Fruit fly (Drosophila melanogaster): ENCODE measurements around the gene CG32845.

The CG32845 gene

DNA sequence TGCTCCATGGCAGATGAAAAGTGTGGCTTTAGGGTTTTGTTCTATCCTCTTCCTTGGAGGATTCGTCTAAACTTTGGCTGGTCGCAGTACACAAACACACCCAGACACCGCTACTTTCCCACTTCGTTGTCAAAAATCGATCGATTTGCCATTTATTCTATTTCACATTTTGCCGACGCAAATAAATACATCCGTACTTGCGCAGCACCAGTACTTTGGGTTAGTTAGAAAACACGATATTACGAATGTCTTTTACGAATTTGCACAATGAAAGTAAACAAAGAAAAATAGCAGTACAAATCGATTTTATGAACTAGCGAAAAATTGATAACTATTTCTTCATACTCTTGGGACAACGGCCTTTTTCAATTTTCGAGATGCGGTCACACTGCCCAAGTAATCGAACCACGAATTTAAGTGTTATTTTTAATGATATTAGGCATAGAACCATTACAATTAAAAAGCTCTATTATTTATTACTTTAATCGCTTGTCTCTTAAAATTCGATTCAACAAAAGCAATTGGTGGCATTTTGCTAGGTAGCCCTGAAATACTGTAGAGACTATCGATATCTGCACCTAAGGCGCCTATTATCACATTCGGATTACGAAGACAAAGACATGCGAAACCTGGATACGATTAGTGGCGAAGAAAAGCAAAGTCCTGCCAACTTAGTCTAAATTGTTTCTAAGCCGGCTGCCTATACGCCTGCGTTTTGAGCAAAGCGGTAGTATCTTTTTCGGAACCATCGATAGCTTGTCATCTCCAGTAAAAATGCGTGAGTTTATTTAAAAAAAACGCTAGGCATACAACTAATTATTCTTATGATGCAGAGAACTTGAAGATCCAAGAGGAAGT is 15.3 kb downstream of the CG32845 start, which contains the start of the genes DIP2 and wac:
Gene DIP2 (minus strand): TSS at position 337 of the 858 bp plus-strand sequence.
Gene wac (plus strand): TSS at position 559 of the 858 bp plus-strand sequence.
- TF ChIP-seq CTCF (optimal IDR thresholded peaks at IDR 0.05) = peak in 1 of 2 experiments; percentile 57
- TF ChIP-seq CG8478 (optimal IDR thresholded peaks at IDR 0.05) = no peak

DNA sequence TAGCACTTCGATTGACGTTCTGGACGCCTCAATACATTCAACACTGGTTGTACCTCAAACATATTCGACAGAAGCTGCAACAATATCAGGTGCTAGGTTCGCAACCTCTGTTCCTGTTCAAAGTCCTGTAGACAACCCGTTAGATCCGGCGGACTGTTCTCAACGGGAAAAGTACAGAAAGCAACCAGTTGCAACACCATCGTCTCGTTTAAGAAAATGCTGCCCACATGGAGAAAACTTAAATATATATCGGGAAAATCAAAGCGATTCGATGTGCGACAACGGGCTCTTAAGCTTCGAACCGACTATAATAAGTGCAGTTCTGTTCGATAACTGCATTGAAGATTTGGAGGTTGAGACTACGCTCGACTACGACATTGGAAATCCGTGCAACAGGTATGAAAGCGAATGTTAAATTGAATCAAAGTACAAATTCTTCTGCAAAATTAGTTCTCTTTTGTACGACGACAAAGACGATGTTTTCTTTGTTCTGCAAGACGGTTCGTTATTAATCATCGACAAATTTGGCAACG is 24.9 kb downstream of the CG32845 start:
- TF ChIP-seq CTCF (optimal IDR thresholded peaks at IDR 0.05) (peak in 1 of 2 experiments; percentile 18), CG8478 (optimal IDR thresholded peaks at IDR 0.05) (no peak)

DNA sequence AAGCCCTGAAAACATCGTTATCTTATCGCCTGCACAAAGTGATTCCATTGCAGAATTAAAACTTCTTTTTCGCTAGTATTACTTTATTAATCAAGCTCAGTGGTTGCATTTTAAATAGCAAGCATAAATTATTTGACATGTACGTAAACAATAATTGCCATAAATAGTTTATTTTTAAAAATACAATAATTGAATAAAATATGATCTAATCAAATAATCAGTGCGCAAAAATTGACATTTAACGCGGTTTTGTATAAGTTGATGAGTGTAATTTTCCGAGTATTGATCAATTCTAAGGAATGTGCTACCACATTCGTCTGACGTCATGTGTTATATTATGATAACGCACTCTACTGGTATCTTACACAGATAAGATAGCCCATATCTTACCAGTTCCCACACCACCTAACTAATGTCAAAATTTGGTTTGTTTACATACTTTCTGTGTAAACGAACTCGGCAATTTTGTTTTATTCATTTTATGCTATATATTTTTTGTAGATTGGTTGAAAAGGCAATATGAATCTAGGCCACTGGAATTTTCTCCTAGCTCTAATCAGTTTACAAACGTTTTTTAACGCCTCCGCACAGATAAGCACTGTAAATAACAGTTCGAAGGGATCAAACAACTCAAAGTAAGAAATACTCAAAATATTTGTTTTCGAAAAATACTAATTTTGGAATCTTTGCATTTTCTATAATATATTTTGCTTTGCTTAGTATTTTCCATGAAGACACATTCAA is 25.5 kb downstream of the CG32845 start, which contains the start of gene mthl14:
Gene mthl14 (plus strand): TSS at position 10 of the 744 bp plus-strand sequence.
- no peak for TF ChIP-seq CTCF (optimal IDR thresholded peaks at IDR 0.05)
- TF ChIP-seq CG8478 (optimal IDR thresholded peaks at IDR 0.05) = no peak

DNA sequence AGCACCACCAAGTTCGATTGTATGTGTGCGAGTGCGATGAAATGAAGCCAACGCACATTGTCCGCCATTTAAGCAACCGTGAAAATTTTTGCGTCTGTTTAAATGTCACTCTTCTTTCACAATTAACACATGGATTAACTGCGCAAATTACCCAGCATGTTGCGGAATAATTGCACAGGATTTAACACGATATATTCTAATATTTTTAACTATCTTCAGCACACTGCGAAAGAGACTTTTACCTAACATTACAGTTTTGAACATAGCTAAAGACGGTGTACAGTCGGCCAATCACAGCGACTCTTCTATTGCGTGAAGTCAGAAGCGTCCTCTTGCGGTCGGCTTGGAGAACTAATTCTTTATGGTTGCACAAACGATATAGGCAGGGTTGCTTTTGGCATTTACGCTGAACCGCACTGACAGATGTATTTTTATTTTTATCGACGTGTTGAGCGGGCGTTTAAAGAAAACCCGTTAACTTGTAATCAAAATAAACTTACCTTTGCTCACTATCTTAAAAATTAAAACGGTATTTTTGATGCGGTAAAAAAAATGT is 26.5 kb downstream of the CG32845 start:
- no peak for TF ChIP-seq CG8478 (optimal IDR thresholded peaks at IDR 0.05)
- TF ChIP-seq CTCF (optimal IDR thresholded peaks at IDR 0.05) = peak; percentile 96 to 97

DNA sequence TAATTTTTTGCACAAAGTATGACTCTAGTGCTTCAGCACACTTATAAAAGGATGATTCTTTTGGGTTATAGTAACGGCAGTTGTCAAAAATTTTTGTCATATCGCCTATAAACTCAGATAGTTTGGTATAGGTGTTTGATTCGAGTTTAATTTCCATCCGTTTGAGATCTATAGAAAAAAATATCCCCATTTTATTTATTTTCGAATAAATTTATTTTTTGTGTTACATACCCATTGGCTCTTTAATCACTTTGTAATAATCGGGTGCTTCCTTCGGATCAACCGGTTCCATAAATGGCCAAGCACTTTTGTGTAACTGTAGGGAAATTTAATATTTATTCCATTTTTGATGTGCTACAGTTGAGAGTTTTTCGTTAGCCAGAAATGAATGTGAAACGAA is 38.9 kb downstream of the CG32845 start:
- TF ChIP-seq CTCF (optimal IDR thresholded peaks at IDR 0.05) (no peak), CG8478 (optimal IDR thresholded peaks at IDR 0.05) (no peak)

DNA sequence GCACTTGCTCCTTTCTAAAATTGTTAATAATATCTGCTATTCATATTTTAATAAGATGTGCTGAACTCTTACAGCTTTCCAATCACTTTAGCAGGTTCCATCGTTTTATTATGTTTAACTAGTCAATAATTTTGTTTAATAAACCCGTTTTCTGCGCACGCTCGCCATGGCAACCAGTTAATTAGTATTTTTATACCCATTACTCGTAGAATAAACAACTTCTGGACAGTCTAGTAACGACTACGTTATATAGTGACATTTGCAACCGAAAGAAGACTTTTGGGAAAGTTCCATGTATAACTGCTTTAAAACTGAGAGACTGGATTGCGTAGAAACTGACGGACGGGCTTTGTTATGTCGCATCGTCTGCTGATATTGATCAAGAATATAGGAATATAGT is 39.9 kb downstream of the CG32845 start, which contains the start of gene CG34453:
Gene CG34453 (minus strand): TSS at position 101 of the 400 bp plus-strand sequence.
- TF ChIP-seq CG8478 (optimal IDR thresholded peaks at IDR 0.05) (no peak), CTCF (optimal IDR thresholded peaks at IDR 0.05) (no peak)

DNA sequence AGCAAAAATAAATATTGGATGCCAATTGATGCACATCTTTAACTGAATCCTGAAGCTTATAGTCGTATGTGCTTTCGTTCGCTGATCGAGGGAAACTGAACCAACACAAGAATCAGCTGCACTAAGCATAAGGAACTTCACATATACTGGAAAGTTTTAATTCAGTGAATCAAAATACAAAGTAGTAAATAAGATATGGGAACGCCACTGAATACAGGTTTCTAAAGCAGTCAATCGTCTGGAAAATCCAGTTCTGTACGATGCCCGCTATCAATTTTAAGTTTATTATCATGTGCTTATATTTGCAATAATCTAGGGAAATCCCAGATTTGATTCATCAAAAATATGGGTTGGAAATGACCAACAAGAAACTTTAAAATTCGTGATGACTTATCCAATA is 40.9 kb downstream of the CG32845 start, which contains the start of gene CG34454:
Gene CG34454 (minus strand): TSS at position 84 of the 400 bp plus-strand sequence.
- TF ChIP-seq CG8478 (optimal IDR thresholded peaks at IDR 0.05) (no peak), CTCF (optimal IDR thresholded peaks at IDR 0.05) (no peak)

DNA sequence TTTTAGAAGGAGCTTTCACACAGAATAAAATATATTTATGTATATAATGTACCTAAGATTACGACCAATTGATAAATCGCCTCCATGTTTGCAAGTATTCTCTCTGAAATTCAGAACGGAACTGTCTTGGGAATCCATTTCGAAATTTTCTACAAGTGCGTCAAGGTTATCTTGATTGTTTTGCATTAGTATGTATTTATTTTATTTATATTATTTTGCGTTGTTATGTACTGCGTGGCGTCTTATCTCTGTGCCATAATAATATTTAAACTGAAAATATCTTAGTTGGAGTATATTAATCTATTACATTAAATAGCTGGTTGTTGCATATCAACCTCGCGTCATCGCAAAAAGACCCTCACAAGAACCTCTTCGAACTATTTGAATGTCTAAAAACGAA is 41.7 kb downstream of the CG32845 start, which contains the start of gene CG42846:
Gene CG42846 (minus strand): TSS at position 101 of the 400 bp plus-strand sequence.
- TF ChIP-seq CTCF (optimal IDR thresholded peaks at IDR 0.05) = no peak
- no peak for TF ChIP-seq CG8478 (optimal IDR thresholded peaks at IDR 0.05)

DNA sequence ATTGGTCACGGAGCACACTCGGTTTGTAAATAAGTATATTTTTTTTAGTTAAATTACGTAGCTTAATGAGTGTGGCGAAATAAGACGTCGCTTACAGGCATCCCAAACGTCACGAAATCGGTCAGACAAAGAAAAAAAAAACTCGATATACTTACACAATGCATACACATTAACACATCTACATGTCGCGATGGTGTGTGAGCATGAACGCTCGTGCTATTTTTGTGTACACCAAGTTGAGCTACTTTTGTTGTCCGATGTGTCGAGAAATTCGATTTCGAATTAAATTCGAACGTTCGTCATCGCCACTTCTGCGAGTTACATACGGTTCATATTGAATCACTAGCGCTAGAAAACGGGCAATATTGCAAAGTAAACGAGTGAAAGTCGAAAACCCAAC is 48.1 kb downstream of the CG32845 start:
- no peak for TF ChIP-seq CG8478 (optimal IDR thresholded peaks at IDR 0.05)
- TF ChIP-seq CTCF (optimal IDR thresholded peaks at IDR 0.05) = no peak

DNA sequence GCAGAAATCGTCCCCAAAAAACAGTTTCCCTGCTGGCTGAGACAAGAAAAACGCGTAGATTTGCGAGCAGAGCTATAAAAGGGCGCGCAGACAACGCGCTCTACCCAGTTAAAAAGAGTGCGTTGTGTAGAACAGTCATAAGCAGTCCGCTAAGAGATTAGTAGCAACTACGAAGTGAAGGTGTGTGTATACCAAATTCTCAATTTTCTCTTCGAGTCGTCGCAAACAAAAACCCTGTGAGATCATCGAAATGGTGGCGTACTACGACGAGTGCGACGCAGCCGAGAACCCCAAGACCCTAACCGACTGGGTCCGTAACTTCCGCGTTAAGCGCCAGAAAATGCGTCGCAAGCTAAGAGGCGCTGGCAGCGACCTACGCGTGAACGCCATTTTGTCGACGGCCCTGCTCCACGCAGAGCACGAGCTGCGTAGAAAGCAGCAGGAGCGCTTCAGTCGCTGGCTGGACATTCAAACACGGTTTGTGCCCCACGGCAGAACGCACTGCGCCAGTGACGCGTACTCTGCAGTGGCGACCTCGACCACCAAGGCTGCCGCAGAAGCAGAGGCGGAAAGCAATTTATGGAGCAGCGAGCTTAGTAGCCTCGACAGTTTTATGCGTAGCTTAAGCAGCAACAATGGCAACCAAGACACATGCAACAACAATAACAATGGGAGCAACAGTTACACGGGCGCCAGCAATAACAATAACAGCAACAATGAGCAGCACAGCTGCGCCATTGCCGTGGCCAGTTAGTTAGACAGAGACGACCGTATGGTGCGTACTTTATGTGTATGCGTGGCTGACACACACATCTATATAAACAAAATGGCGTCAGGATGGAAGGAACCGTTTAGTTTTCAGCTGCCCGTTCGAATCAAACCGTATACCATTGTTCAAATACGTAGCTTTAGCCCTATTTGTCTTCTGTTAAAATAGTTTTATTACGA is 48.9 kb downstream of the CG32845 start:
- TF ChIP-seq CG8478 (optimal IDR thresholded peaks at IDR 0.05) = no peak
- no peak for TF ChIP-seq CTCF (optimal IDR thresholded peaks at IDR 0.05)

DNA sequence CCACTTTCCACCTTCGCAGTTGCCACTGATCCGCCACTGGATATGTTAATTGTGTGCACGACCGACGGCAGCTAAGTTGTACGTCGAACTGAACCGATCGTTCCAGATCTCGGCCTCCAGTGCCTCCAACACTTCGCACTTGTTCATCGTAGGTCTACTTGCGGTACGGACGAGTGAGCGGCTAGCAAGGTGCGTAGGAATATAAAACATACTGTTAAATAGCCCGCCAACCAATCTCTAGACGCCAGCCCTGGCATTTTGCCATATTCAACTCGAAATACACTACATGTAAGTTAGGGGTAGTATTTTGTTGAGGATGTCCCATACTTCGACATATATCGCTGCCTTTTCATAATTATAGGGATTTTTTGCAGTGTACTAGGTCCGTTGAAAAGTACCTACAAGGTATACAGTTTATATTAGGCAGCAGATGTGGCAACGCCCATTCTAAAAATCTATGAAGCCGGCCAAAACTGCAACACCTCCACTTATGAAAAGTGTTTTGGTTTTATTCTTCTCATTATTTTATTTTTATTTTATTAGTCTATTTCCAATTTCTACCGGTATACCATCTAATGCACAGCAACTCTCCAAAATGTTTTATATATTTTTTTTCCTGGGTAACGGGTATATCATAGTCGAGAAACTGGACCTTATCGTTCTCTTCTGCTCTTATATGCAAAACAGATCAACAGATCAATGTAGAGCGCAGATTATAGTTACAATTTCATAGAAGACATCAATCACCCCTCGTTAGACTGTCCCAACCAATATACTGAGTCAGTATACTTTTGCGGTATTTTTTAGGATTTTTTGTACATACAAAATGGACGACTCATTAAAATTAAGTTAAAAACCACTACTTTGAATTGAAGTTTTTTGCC is 49.9 kb downstream of the CG32845 start, which contains the start of the genes pyx and CG33229:
Gene pyx (minus strand): TSS at position 51 of the 884 bp plus-strand sequence.
Gene CG33229 (plus strand): TSS at position 834 of the 884 bp plus-strand sequence.
- TF ChIP-seq CG8478 (optimal IDR thresholded peaks at IDR 0.05) (no peak), CTCF (optimal IDR thresholded peaks at IDR 0.05) (no peak)
